Fruit fly (Drosophila melanogaster) Kc167 (cell line): ENCODE data around the gene Kaz1-ORFB.

Experiments
- psq ChIP-seq: fragments of >200 bp; optimal IDR thresholded peaks from 2 replicates; lab custom pipeline; 2017; ENCODE audit warnings: missing external identifiers
- ttk ChIP-seq: sonication (Bioruptor generic); optimal IDR thresholded peaks from 2 replicates; lab custom pipeline; 2017; ENCODE audit warnings: missing external identifiers

- no peak for TF ChIP-seq ttk (lab: Kevin White, UChicago)
- TF ChIP-seq psq: no peak
Measured at dm6 chr3L:203536-204135, 12.8 kb upstream of the Kaz1-ORFB start, which contains the start of gene NitFhit.
